Fruit fly (Drosophila melanogaster) whole organism, embryonic: ENCODE measurements around the gene CG1213.

Experiments used
- Asciz ChIP-seq: fragments of 200-800 bp; sonication (Bioruptor generic); optimal IDR thresholded peaks from 2 replicates; lab custom pipeline; 2017; ENCODE audit warnings: missing biosample characterization, mild to moderate bottlenecking, missing genetic modification characterization, missing genetic modification reagents
- B-H1 ChIP-seq: fragments of 200-800 bp; sonication (Bioruptor generic); IDR thresholded peaks from 3 replicates; pipeline ENCODE4 v1.3.6; 2022; ENCODE audit warnings: missing biosample characterization, missing genetic modification characterization
- Blimp-1 ChIP-seq: fragments of 200-800 bp; sonication (Bioruptor generic); optimal IDR thresholded peaks from 3 replicates; lab custom pipeline; 2018; ENCODE audit warnings: missing biosample characterization, missing genetic modification characterization, mild to moderate bottlenecking, moderate library complexity, missing genetic modification reagents
- CG10321 ChIP-seq: fragments of 200-800 bp; sonication (Bioruptor generic); IDR thresholded peaks from 2 replicates; pipeline ENCODE4 v1.3.6; 2022; ENCODE audit warnings: missing biosample characterization, missing genetic modification characterization
- CG11560 ChIP-seq: fragments of 200-800 bp; sonication (Bioruptor generic); IDR thresholded peaks from 3 replicates; pipeline ENCODE4 v1.3.6; 2022; ENCODE audit warnings: missing biosample characterization, missing genetic modification characterization
- CG1233 ChIP-seq: fragments of 200-800 bp; sonication (Bioruptor generic); optimal IDR thresholded peaks from 4 replicates; lab custom pipeline; 2018; ENCODE audit warnings: missing biosample characterization, mild to moderate bottlenecking, missing genetic modification characterization
- CG12942 ChIP-seq: fragments of 200-800 bp; sonication (Bioruptor generic); optimal IDR thresholded peaks from 3 replicates; lab custom pipeline; 2016; ENCODE audit warnings: missing biosample characterization, missing genetic modification characterization
- CG15073 ChIP-seq: fragments of 200-800 bp; sonication (Bioruptor generic); optimal IDR thresholded peaks from 2 replicates; lab custom pipeline; 2016; ENCODE audit warnings: missing biosample characterization, missing genetic modification characterization
- CG1602 ChIP-seq: fragments of 200-800 bp; sonication (Bioruptor generic); optimal IDR thresholded peaks from 3 replicates; lab custom pipeline; 2016; ENCODE audit warnings: missing biosample characterization, missing genetic modification characterization
- CG1603 ChIP-seq: fragments of 200-800 bp; sonication (Bioruptor generic); optimal IDR thresholded peaks from 2 replicates; lab custom pipeline; 2019; ENCODE audit warnings: missing biosample characterization, mild to moderate bottlenecking, missing genetic modification characterization, moderate library complexity
- CG2202 ChIP-seq: fragments of 200-800 bp; sonication (Bioruptor generic); optimal IDR thresholded peaks from 2 replicates; lab custom pipeline; 2018; ENCODE audit warnings: missing biosample characterization, mild to moderate bottlenecking, missing genetic modification characterization
- CG30403 ChIP-seq: fragments of 200-800 bp; sonication (Bioruptor generic); optimal IDR thresholded peaks from 3 replicates; lab custom pipeline; 2016; ENCODE audit warnings: missing biosample characterization, missing genetic modification characterization
- CG4404 ChIP-seq: fragments of 200-800 bp; sonication (Bioruptor generic); IDR thresholded peaks from 2 replicates; pipeline ENCODE4 v1.3.6; 2022; ENCODE audit warnings: missing biosample characterization, missing genetic modification characterization
- CG6854 ChIP-seq: fragments of 200-800 bp; sonication (Bioruptor generic); optimal IDR thresholded peaks from 3 replicates; lab custom pipeline; 2017; ENCODE audit warnings: missing biosample characterization, mild to moderate bottlenecking, missing genetic modification characterization
- CG7839 ChIP-seq: fragments of 200-800 bp; sonication (Bioruptor generic); optimal IDR thresholded peaks from 3 replicates; lab custom pipeline; 2018; ENCODE audit warnings: missing biosample characterization, mild to moderate bottlenecking, missing genetic modification characterization, moderate library complexity
- Dfd ChIP-seq, 2 experiments: fragments of >200 bp; optimal IDR thresholded peaks; 2 replicates each; lab custom pipeline; 2017; ENCODE audit warnings: missing biosample characterization in 2 of 2, missing genetic modification characterization in 2 of 2
- Drgx ChIP-seq: fragments of 200-800 bp; sonication (Bioruptor generic); IDR thresholded peaks from 2 replicates; pipeline ENCODE4 v1.3.6; 2022; ENCODE audit warnings: missing biosample characterization, missing genetic modification characterization
- Ets97D ChIP-seq: fragments of 200-800 bp; sonication (Bioruptor generic); optimal IDR thresholded peaks from 3 replicates; lab custom pipeline; 2016; ENCODE audit warnings: missing biosample characterization, missing genetic modification characterization
- Fer2 ChIP-seq: fragments of 200-800 bp; sonication (Bioruptor generic); optimal IDR thresholded peaks from 2 replicates; lab custom pipeline; 2018; ENCODE audit warnings: missing biosample characterization, mild to moderate bottlenecking, missing genetic modification characterization, moderate library complexity
- HLH54F ChIP-seq: fragments of 200-800 bp; sonication (Bioruptor generic); optimal IDR thresholded peaks from 3 replicates; lab custom pipeline; 2016; ENCODE audit warnings: missing biosample characterization, missing genetic modification characterization
- Hmx ChIP-seq: fragments of 200-800 bp; sonication (Bioruptor generic); optimal IDR thresholded peaks from 2 replicates; lab custom pipeline; 2016; ENCODE audit warnings: missing biosample characterization, missing genetic modification characterization
- Hr3 ChIP-seq: fragments of 200-800 bp; sonication (Bioruptor generic); optimal IDR thresholded peaks from 3 replicates; lab custom pipeline; 2016; ENCODE audit warnings: missing biosample characterization, missing genetic modification characterization
- MESR4 ChIP-seq: fragments of 200-800 bp; sonication (Bioruptor generic); optimal IDR thresholded peaks from 2 replicates; lab custom pipeline; 2018; ENCODE audit warnings: missing biosample characterization, mild to moderate bottlenecking, missing genetic modification characterization, moderate library complexity
- Optix ChIP-seq: fragments of 200-800 bp; sonication (Bioruptor generic); IDR thresholded peaks from 3 replicates; pipeline ENCODE4 v1.3.6; 2022; ENCODE audit warnings: missing biosample characterization, missing genetic modification characterization
- Pdp1 ChIP-seq, 2 experiments: fragments of 200-800 bp; sonication (Bioruptor generic); optimal IDR thresholded peaks; 3 replicates each; lab custom pipeline; 2016; ENCODE audit warnings: missing biosample characterization in 2 of 2, missing genetic modification characterization in 2 of 2, mild to moderate bottlenecking in 1 of 2, moderate library complexity in 1 of 2
- Stat92E ChIP-seq, 3 experiments: fragments of >200 bp in 2 of 3; fragments of 200-800 bp in 1 of 3; sonication (Bioruptor generic) in 1 of 3; optimal IDR thresholded peaks; 2 replicates each; lab custom pipeline; 2017 to 2019; ENCODE audit warnings: missing biosample characterization in 3 of 3, missing genetic modification characterization in 3 of 3, mild to moderate bottlenecking in 1 of 3, moderate library complexity in 1 of 3
- Taf1 ChIP-seq: fragments of 200-800 bp; sonication (Bioruptor generic); IDR thresholded peaks from 2 replicates; pipeline ENCODE4 v1.3.6; 2022; ENCODE audit warnings: missing biosample characterization, missing genetic modification characterization
- Tbp ChIP-seq: fragments of >200 bp; optimal IDR thresholded peaks from 2 replicates; lab custom pipeline; 2018; ENCODE audit warnings: missing biosample characterization, missing genetic modification characterization
- ac ChIP-seq: fragments of 200-800 bp; sonication (Bioruptor generic); optimal IDR thresholded peaks from 3 replicates; lab custom pipeline; 2017; ENCODE audit warnings: missing biosample characterization, mild to moderate bottlenecking, missing genetic modification characterization
- bbx ChIP-seq: fragments of 200-800 bp; sonication (Bioruptor generic); IDR thresholded peaks from 2 replicates; pipeline ENCODE4 v1.3.6; 2022; ENCODE audit warnings: missing biosample characterization, missing genetic modification characterization; ENCODE audit not compliant: partially characterized antibody
- btn ChIP-seq: fragments of 200-800 bp; sonication (Bioruptor generic); optimal IDR thresholded peaks from 2 replicates; lab custom pipeline; 2016; ENCODE audit warnings: missing biosample characterization, missing genetic modification characterization
- caup ChIP-seq: fragments of 200-800 bp; sonication (Bioruptor generic); optimal IDR thresholded peaks from 3 replicates; lab custom pipeline; 2017; ENCODE audit warnings: missing biosample characterization, mild to moderate bottlenecking, missing genetic modification characterization, moderate library complexity; ENCODE audit not compliant: severe bottlenecking
- ci ChIP-seq: fragments of 200-800 bp; sonication (Bioruptor generic); IDR thresholded peaks from 3 replicates; pipeline ENCODE4 v1.3.6; 2022; ENCODE audit warnings: missing biosample characterization, missing genetic modification characterization
- cwo ChIP-seq: fragments of 200-800 bp; sonication (Bioruptor generic); optimal IDR thresholded peaks from 3 replicates; lab custom pipeline; 2017; ENCODE audit warnings: missing biosample characterization, missing genetic modification characterization, mild to moderate bottlenecking, moderate library complexity, missing genetic modification reagents
- fd3F ChIP-seq: fragments of 200-800 bp; sonication (Bioruptor generic); optimal IDR thresholded peaks from 2 replicates; lab custom pipeline; 2018; ENCODE audit warnings: missing biosample characterization, mild to moderate bottlenecking, missing genetic modification characterization, moderate library complexity
- fd64A ChIP-seq: fragments of 200-800 bp; sonication (Bioruptor generic); optimal IDR thresholded peaks from 3 replicates; lab custom pipeline; 2018; ENCODE audit warnings: missing biosample characterization, mild to moderate bottlenecking, missing genetic modification characterization
- fru ChIP-seq: fragments of >200 bp; optimal IDR thresholded peaks from 2 replicates; lab custom pipeline; 2017
- lilli ChIP-seq: fragments of 200-800 bp; sonication (Bioruptor generic); optimal IDR thresholded peaks from 3 replicates; lab custom pipeline; 2016; ENCODE audit warnings: missing biosample characterization, missing genetic modification characterization
- mld ChIP-seq: fragments of 200-800 bp; sonication (Bioruptor generic); IDR thresholded peaks from 3 replicates; pipeline ENCODE4 v1.3.6; 2022; ENCODE audit warnings: missing biosample characterization, missing genetic modification characterization; ENCODE audit not compliant: partially characterized antibody
- org-1 ChIP-seq: fragments of 200-800 bp; sonication (Bioruptor generic); optimal IDR thresholded peaks from 2 replicates; lab custom pipeline; 2017; ENCODE audit warnings: missing biosample characterization, missing genetic modification characterization
- pb ChIP-seq: fragments of 200-800 bp; sonication (Bioruptor generic); optimal IDR thresholded peaks from 3 replicates; lab custom pipeline; 2016; ENCODE audit warnings: missing biosample characterization, missing genetic modification characterization
- phol ChIP-seq: fragments of 200-800 bp; sonication (Bioruptor generic); optimal IDR thresholded peaks from 3 replicates; lab custom pipeline; 2018; ENCODE audit warnings: missing biosample characterization, mild to moderate bottlenecking, missing genetic modification characterization, moderate library complexity
- sens ChIP-seq: fragments of 200-800 bp; sonication (Bioruptor generic); peaks from one replicate; lab custom pipeline; 2016; ENCODE audit warnings: missing biosample characterization, missing genetic modification characterization
- so ChIP-seq: fragments of 200-800 bp; sonication (Bioruptor generic); IDR thresholded peaks from 3 replicates; pipeline ENCODE4 v1.3.6; 2022; ENCODE audit warnings: missing biosample characterization, missing genetic modification characterization
- trem ChIP-seq: fragments of 200-800 bp; optimal IDR thresholded peaks from 3 replicates; lab custom pipeline; 2019; ENCODE audit warnings: missing biosample characterization, mild to moderate bottlenecking, missing genetic modification characterization, moderate library complexity
- ttk ChIP-seq: fragments of 200-800 bp; sonication (Bioruptor generic); IDR thresholded peaks from 2 replicates; pipeline ENCODE4 v2.1.2; 2022; ENCODE audit warnings: missing biosample characterization, missing genetic modification characterization
- tx ChIP-seq: fragments of 200-800 bp; sonication (Bioruptor generic); optimal IDR thresholded peaks from 2 replicates; lab custom pipeline; 2016; ENCODE audit warnings: missing biosample characterization, missing genetic modification characterization
- vfl ChIP-seq: fragments of 200-800 bp; sonication (Bioruptor generic); optimal IDR thresholded peaks from 2 replicates; lab custom pipeline; 2016; ENCODE audit warnings: missing biosample characterization, missing genetic modification characterization
- vnd ChIP-seq: fragments of 200-800 bp; sonication (Bioruptor generic); IDR thresholded peaks from 3 replicates; pipeline ENCODE4 v1.3.6; 2022; ENCODE audit warnings: missing biosample characterization, missing genetic modification characterization; ENCODE audit not compliant: partially characterized antibody
- wor ChIP-seq: fragments of 200-800 bp; sonication (Bioruptor generic); IDR thresholded peaks from 2 replicates; pipeline ENCODE4 v1.3.6; 2022; ENCODE audit warnings: missing biosample characterization, missing genetic modification characterization
- zf30C ChIP-seq: fragments of 200-800 bp; sonication (Bioruptor generic); optimal IDR thresholded peaks from 3 replicates; lab custom pipeline; 2018; ENCODE audit warnings: missing biosample characterization, mild to moderate bottlenecking, missing genetic modification characterization

CG1213 gene

dm6 chr3R:5824456-5824855 lies 16.5 kb upstream of the CG1213 start, which contains the start of the genes Sec20 and dgrn (continued):
- TF ChIP-seq cwo (GFP tag; lab: Kevin White, UChicago): peak; percentile 31
- TF ChIP-seq HLH54F (GFP tag; lab: Kevin White, UChicago): peak; percentile 23
- TF ChIP-seq Taf1 (GFP tag; lab: Robert Waterston, UW): 0 out of 2 replicates have a peak, but pooled peaks have one; percentile 28
- TF ChIP-seq CG10321: no peak
- peak; percentile 92 for TF ChIP-seq mld (GFP tag; lab: Robert Waterston, UW)
- TF ChIP-seq ac: no peak
- TF ChIP-seq CG1603 (tag; lab: Kevin White, UChicago): peak; percentile 41
- TF ChIP-seq Stat92E (GFP tag; optimal IDR thresholded peaks at IDR 0.05; lab: Kevin White, UChicago): peak in 1 of 3 experiments; percentile 69
- TF ChIP-seq CG12942 (GFP tag; lab: Kevin White, UChicago): peak; percentile 59
- TF ChIP-seq vfl: peak; percentile 57
- peak; percentile 38 for TF ChIP-seq MESR4 (GFP tag; lab: Kevin White, UChicago)
- no peak for TF ChIP-seq Tbp
- TF ChIP-seq so: no peak; the same call in 2 of the 3 replicates
- no peak for TF ChIP-seq CG6854
- TF ChIP-seq B-H1: no peak
- TF ChIP-seq caup (GFP tag; lab: Kevin White, UChicago): peak; percentile 54
- 0 out of 2 replicates have a peak, but pooled peaks have one; percentile 26 for TF ChIP-seq ttk (GFP tag; lab: Robert Waterston, UW)
- no peak for TF ChIP-seq fru (lab: Kevin White, UChicago)
- TF ChIP-seq CG11560 (tag; lab: Robert Waterston, UW): no peak
- TF ChIP-seq vnd (GFP tag; lab: Robert Waterston, UW): peak; percentile 94
- TF ChIP-seq Blimp-1 (GFP tag; lab: Kevin White, UChicago): peak; percentile 61
- TF ChIP-seq CG4404: peak; percentile 53
- TF ChIP-seq Hr3 (GFP tag; lab: Kevin White, UChicago): peak; percentile 73
- peak; percentile 43 for TF ChIP-seq Fer2
- peak; percentile 37 for TF ChIP-seq CG2202
- peak; percentile 13 for TF ChIP-seq CG1233 (GFP tag; lab: Kevin White, UChicago)
- TF ChIP-seq Optix (GFP tag; lab: Robert Waterston, UW): no peak
- peak; percentile 94 for TF ChIP-seq bbx
- TF ChIP-seq ci (GFP tag; lab: Robert Waterston, UW): peak; percentile 39; the same call in 1 of the 3 replicates
- TF ChIP-seq lilli (GFP tag; lab: Kevin White, UChicago): peak; percentile 76
- peak; percentile 62 for TF ChIP-seq CG7839
- TF ChIP-seq org-1 (GFP tag; lab: Kevin White, UChicago): no peak
- no peak for TF ChIP-seq Hmx (GFP tag; lab: Kevin White, UChicago)
- TF ChIP-seq Ets97D: peak; percentile 67
- TF ChIP-seq CG1602 (GFP tag; lab: Kevin White, UChicago): peak; percentile 65
- TF ChIP-seq phol (tag; lab: Kevin White, UChicago): peak; percentile 87
- TF ChIP-seq btn (GFP tag; lab: Kevin White, UChicago): no peak
- TF ChIP-seq Asciz (GFP tag; lab: Kevin White, UChicago): no peak
- TF ChIP-seq pb: no peak
- TF ChIP-seq Pdp1 (GFP tag; optimal IDR thresholded peaks at IDR 0.05; lab: Kevin White, UChicago): peak; percentile 20 to 87
- TF ChIP-seq Drgx (GFP tag; lab: Robert Waterston, UW): no peak
- peak; percentile 95 for TF ChIP-seq trem (tag; lab: Kevin White, UChicago)
- TF ChIP-seq zf30C (GFP tag; lab: Kevin White, UChicago): no peak
- no peak for TF ChIP-seq fd64A
- peak; percentile 32 for TF ChIP-seq fd3F (GFP tag; lab: Kevin White, UChicago)
- no peak for TF ChIP-seq CG15073 (GFP tag; lab: Kevin White, UChicago)
- TF ChIP-seq sens (GFP tag; lab: Kevin White, UChicago): peak; percentile 86
- no peak for TF ChIP-seq Dfd (GFP tag; optimal IDR thresholded peaks at IDR 0.05; lab: Kevin White, UChicago)
- peak; percentile 84 for TF ChIP-seq CG30403
- TF ChIP-seq tx (GFP tag; lab: Kevin White, UChicago): no peak
- TF ChIP-seq wor: no peak
